Fruit fly (Drosophila melanogaster): ENCODE results near the gene Lgr4.

Lgr4 gene

dm6 chrX:13208075-13208474, 19.1 kb upstream of the Lgr4 start (continued):
- TF ChIP-seq Hr78 (GFP tag; optimal IDR thresholded peaks at IDR 0.05) (no peak), CG17829 (tag; optimal IDR thresholded peaks at IDR 0.05) (peak; percentile 32), wdn (GFP tag; IDR thresholded peaks at IDR 0.05) (no peak), CG32772 (GFP tag; IDR thresholded peaks at IDR 0.05) (no peak), ind (GFP tag; optimal IDR thresholded peaks at IDR 0.05) (no peak), Ssrp (tag; optimal IDR thresholded peaks at IDR 0.05) (peak; percentile 32), CG6813 (GFP tag; optimal IDR thresholded peaks at IDR 0.05) (peak; percentile 37), p53 (GFP tag; optimal IDR thresholded peaks at IDR 0.05) (no peak), phol (tag; optimal IDR thresholded peaks at IDR 0.05) (peak; percentile 52), CG18262 (tag; optimal IDR thresholded peaks at IDR 0.05) (peak; percentile 59), pan (optimal IDR thresholded peaks at IDR 0.05) (no peak), pan (GFP tag; optimal IDR thresholded peaks at IDR 0.05 in 1 of 2, IDR thresholded peaks at IDR 0.05 in 1 of 2) (peak in 1 of 2 experiments; percentile 45), ken (GFP tag; IDR thresholded peaks at IDR 0.05) (no peak), pros (GFP tag; optimal IDR thresholded peaks at IDR 0.05) (no peak), grau (tag; optimal IDR thresholded peaks at IDR 0.05) (peak; percentile 61), Ptx1 (GFP tag; IDR thresholded peaks at IDR 0.05) (0 out of 2 replicates have a peak, but pooled peaks have one; percentile 21), Atf3 (GFP tag; optimal IDR thresholded peaks at IDR 0.05) (no peak), CG2116 (GFP tag; optimal IDR thresholded peaks at IDR 0.05) (no peak), Sox102F (GFP tag; optimal IDR thresholded peaks at IDR 0.05) (peak; percentile 28), ATbp (GFP tag; optimal IDR thresholded peaks at IDR 0.05) (peak; percentile 29), lab (GFP tag; optimal IDR thresholded peaks at IDR 0.05) (peak; percentile 51), tll (GFP tag; optimal IDR thresholded peaks at IDR 0.05) (no peak), BtbVII (GFP tag; optimal IDR thresholded peaks at IDR 0.05) (peak; percentile 36), Xrp1 (GFP tag; IDR thresholded peaks at IDR 0.05) (peak; percentile 26; the same call in 1 of the 2 replicates), pzg (GFP tag; optimal IDR thresholded peaks at IDR 0.05) (no peak), CG7839 (tag; optimal IDR thresholded peaks at IDR 0.05) (peak; percentile 68), CG6854 (GFP tag; optimal IDR thresholded peaks at IDR 0.05) (peak; percentile 13), D (optimal IDR thresholded peaks at IDR 0.05) (no peak), D (GFP tag; optimal IDR thresholded peaks at IDR 0.05) (peak; percentile 13), CG10267 (tag; optimal IDR thresholded peaks at IDR 0.05) (peak; percentile 29), cwo (GFP tag; optimal IDR thresholded peaks at IDR 0.05) (peak; percentile 38), D19A (tag; optimal IDR thresholded peaks at IDR 0.05) (peak; percentile 52), gcm (GFP tag; optimal IDR thresholded peaks at IDR 0.05) (peak; percentile 3), Xbp1 (GFP tag; optimal IDR thresholded peaks at IDR 0.05) (no peak), CG12659 (GFP tag; optimal IDR thresholded peaks at IDR 0.05) (peak; percentile 21), CG8924 (tag; optimal IDR thresholded peaks at IDR 0.05) (peak; percentile 48), fru (optimal IDR thresholded peaks at IDR 0.05) (no peak), CG2678 (tag; optimal IDR thresholded peaks at IDR 0.05) (peak; percentile 73), mld (GFP tag; IDR thresholded peaks at IDR 0.05; ENCODE audit: partially characterized antibody) (no peak), gem (tag; optimal IDR thresholded peaks at IDR 0.05) (peak; percentile 72), dmrt99B (tag; optimal IDR thresholded peaks at IDR 0.05) (peak; percentile 66), gsb-n (tag; optimal IDR thresholded peaks at IDR 0.05) (peak; percentile 45), dimm (GFP tag; IDR thresholded peaks at IDR 0.05) (no peak), zfh2 (GFP tag; optimal IDR thresholded peaks at IDR 0.05) (no peak), CG1792 (GFP tag; optimal IDR thresholded peaks at IDR 0.05) (no peak), Dbx (GFP tag; IDR thresholded peaks at IDR 0.05) (no peak), CG13424 (tag; optimal IDR thresholded peaks at IDR 0.05) (peak; percentile 54), CG8281 (tag; optimal IDR thresholded peaks at IDR 0.05) (no peak), fd64A (GFP tag; optimal IDR thresholded peaks at IDR 0.05) (no peak)

Data from whole organism, embryonic.